Fruit fly (Drosophila melanogaster): ENCODE results near the gene CG15484.

CG15484 gene

dm6 chr2L:12674365-12674764 is 33.1 kb downstream of the CG15484 start:
- TF ChIP-seq h (optimal IDR thresholded peaks at IDR 0.05) (no peak), Myc (optimal IDR thresholded peaks at IDR 0.05) (no peak), insv (optimal IDR thresholded peaks at IDR 0.05) (no peak), ttk (optimal IDR thresholded peaks at IDR 0.05) (no peak), Sin3A (optimal IDR thresholded peaks at IDR 0.05) (no peak), psq (optimal IDR thresholded peaks at IDR 0.05) (no peak)

DNA sequence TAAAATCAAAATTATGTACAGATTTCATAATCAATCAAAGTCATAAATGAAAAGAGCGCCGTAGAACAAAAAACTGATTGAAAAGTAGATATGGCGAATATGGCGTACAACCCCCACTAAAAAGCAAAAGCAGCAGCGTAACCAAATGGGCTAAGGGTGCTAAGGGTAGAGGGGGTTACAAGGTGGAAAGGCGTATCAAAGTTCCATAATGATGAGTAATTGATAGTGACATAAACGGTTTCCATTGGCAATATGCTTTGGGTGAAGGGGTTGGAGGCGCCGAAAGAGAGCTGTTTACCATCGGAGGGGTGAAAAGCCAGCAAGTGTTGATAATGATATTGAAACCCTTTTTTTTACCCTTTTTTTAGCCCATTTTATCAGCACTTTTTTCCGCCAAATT is 35.2 kb downstream of the CG15484 start:
- TF ChIP-seq h (optimal IDR thresholded peaks at IDR 0.05) (no peak), Sin3A (optimal IDR thresholded peaks at IDR 0.05) (no peak), psq (optimal IDR thresholded peaks at IDR 0.05) (no peak), Myc (optimal IDR thresholded peaks at IDR 0.05) (no peak), ttk (optimal IDR thresholded peaks at IDR 0.05) (no peak), insv (optimal IDR thresholded peaks at IDR 0.05) (no peak)

dm6 chr2L:12669614-12670013 is 37.9 kb downstream of the CG15484 start, which contains the start of gene Nepl7:
Gene Nepl7 (minus strand): TSS chr2L:12669714.
- TF ChIP-seq insv (optimal IDR thresholded peaks at IDR 0.05) = no peak
- TF ChIP-seq psq (optimal IDR thresholded peaks at IDR 0.05) = no peak
- TF ChIP-seq Sin3A (optimal IDR thresholded peaks at IDR 0.05) = no peak
- no peak for TF ChIP-seq Myc (optimal IDR thresholded peaks at IDR 0.05)
- TF ChIP-seq ttk (optimal IDR thresholded peaks at IDR 0.05) = no peak
- no peak for TF ChIP-seq h (optimal IDR thresholded peaks at IDR 0.05)

- TF ChIP-seq h (optimal IDR thresholded peaks at IDR 0.05) (no peak), insv (optimal IDR thresholded peaks at IDR 0.05) (no peak), psq (optimal IDR thresholded peaks at IDR 0.05) (no peak)
Observed at dm6 chr2L:12666002-12666576, 41.4 kb downstream of the CG15484 start.

dm6 chr2L:12657337-12657736 is 50.2 kb downstream of the CG15484 start:
- TF ChIP-seq insv (optimal IDR thresholded peaks at IDR 0.05) (no peak), ttk (optimal IDR thresholded peaks at IDR 0.05) (no peak), Sin3A (optimal IDR thresholded peaks at IDR 0.05) (no peak), psq (optimal IDR thresholded peaks at IDR 0.05) (no peak), h (optimal IDR thresholded peaks at IDR 0.05) (no peak), Myc (optimal IDR thresholded peaks at IDR 0.05) (no peak)

dm6 chr2L:12656865-12657264 is 50.6 kb downstream of the CG15484 start, which contains the start of gene pdm2:
Gene pdm2 (plus strand): TSS chr2L:12657165.
- TF ChIP-seq Sin3A (optimal IDR thresholded peaks at IDR 0.05) (no peak), Myc (optimal IDR thresholded peaks at IDR 0.05) (no peak), insv (optimal IDR thresholded peaks at IDR 0.05) (no peak), h (optimal IDR thresholded peaks at IDR 0.05) (no peak), psq (optimal IDR thresholded peaks at IDR 0.05) (no peak), ttk (optimal IDR thresholded peaks at IDR 0.05) (no peak)

Data from Kc167 (cell line).